Fruit fly (Drosophila melanogaster) whole organism, wandering third instar larva: Measurements from ENCODE around the gene mRpS33.

Experiments
- Sp1 ChIP-seq: fragments of 200-800 bp; sonication (Bioruptor generic); optimal IDR thresholded peaks from 3 replicates; lab custom pipeline; 2019; ENCODE audit warnings: missing biosample characterization, mild to moderate bottlenecking, missing genetic modification characterization, moderate library complexity
- Vsx2 ChIP-seq: fragments of 200-300, 225-300 bp; sonication (Bioruptor generic); optimal IDR thresholded peaks from 2 replicates; lab custom pipeline; 2018; ENCODE audit warnings: missing biosample characterization, missing genetic modification characterization; ENCODE audit not compliant: partially characterized antibody
- lola ChIP-seq: fragments of >200 bp; optimal IDR thresholded peaks from 2 replicates; lab custom pipeline; 2017; ENCODE audit warnings: missing biosample characterization, missing genetic modification characterization
- psq ChIP-seq: fragments of 200-800 bp; sonication (Bioruptor generic); optimal IDR thresholded peaks from 3 replicates; lab custom pipeline; 2017; ENCODE audit warnings: missing biosample characterization, mild to moderate bottlenecking, missing genetic modification characterization, moderate library complexity
- usp ChIP-seq: fragments of >200 bp; optimal IDR thresholded peaks from 2 replicates; lab custom pipeline; 2017; ENCODE audit warnings: missing biosample characterization, missing genetic modification characterization

dm6 chr3R:16483877-16484417 lies 47.5 kb upstream of the mRpS33 start, which contains the start of gene Der-2:
- TF ChIP-seq lola (GFP tag; lab: Kevin White, UChicago) (no peak), Sp1 (GFP tag; lab: Kevin White, UChicago) (no peak), usp (GFP tag; lab: Kevin White, UChicago) (no peak), psq (GFP tag; lab: Kevin White, UChicago) (no peak), Vsx2 (GFP tag; lab: Kevin White, UChicago) (no peak)
